Comparison of ENCODE assay signal across 2 fruit fly cellular contexts in the genomic region with DNA sequence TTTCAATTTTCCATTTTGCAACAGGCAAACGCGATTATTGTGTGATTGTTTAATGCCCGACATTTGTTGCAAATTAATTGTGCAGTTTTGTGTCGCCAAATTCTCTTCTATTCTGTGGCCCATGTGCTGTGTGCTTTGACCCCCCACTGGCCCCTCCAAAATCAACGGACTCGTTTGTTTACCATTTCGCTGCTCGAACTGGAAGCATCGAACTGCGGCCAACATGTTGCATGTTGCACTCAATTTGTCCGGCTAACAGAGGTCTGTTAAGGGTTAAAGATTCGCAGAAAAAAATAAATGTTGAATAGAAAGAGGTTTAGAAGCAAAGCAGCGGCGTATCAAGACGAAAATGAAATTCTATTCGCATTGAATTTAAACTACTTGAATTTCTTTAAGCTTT.
A peak's percentile ranks its signal among the peaks of the same experiment; 100 is the strongest.
TF ChIP-seq lines count a peak whose summit lies in the region.

No protein-coding gene starts in this region.

- no peak for TF ChIP-seq CTCF in whole organism, embryonic (GFP tag; optimal IDR thresholded peaks at IDR 0.05; lab: Kevin White, UChicago)

TF ChIP-seq in whole organism, embryonic, 481 proteins besides CTCF, POLR2A, EP300 and RAD21:
- no peak for TF ChIP-seq NC2α (GFP tag; optimal IDR thresholded peaks at IDR 0.05; lab: Kevin White, UChicago)
- no peak for TF ChIP-seq sima (GFP tag; optimal IDR thresholded peaks at IDR 0.05; lab: Kevin White, UChicago)
- TF ChIP-seq CG7745 (tag; optimal IDR thresholded peaks at IDR 0.05; lab: Kevin White, UChicago): no peak
- no peak for TF ChIP-seq kay (GFP tag; optimal IDR thresholded peaks at IDR 0.05; lab: Kevin White, UChicago)
- no peak for TF ChIP-seq CG18619 (GFP tag; optimal IDR thresholded peaks at IDR 0.05; lab: Kevin White, UChicago)
- no peak for TF ChIP-seq CG2129 (GFP tag; IDR thresholded peaks at IDR 0.05; lab: Robert Waterston, UW; ENCODE audit: partially characterized antibody)
- TF ChIP-seq CG12104 (GFP tag; optimal IDR thresholded peaks at IDR 0.05; lab: Kevin White, UChicago): no peak
- no peak for TF ChIP-seq Fer2 (tag; optimal IDR thresholded peaks at IDR 0.05; lab: Kevin White, UChicago)
- no peak for TF ChIP-seq hbn (GFP tag; IDR thresholded peaks at IDR 0.05; lab: Robert Waterston, UW; ENCODE audit: partially characterized antibody)
- TF ChIP-seq sens (GFP tag; lab: Kevin White, UChicago): no peak
- TF ChIP-seq CG2199 (GFP tag; IDR thresholded peaks at IDR 0.05; lab: Robert Waterston, UW): 0 out of 3 replicates have a peak, but pooled peaks have one; percentile 12
- peak; percentile 69; the same call in 1 of the 2 replicates for TF ChIP-seq crol (GFP tag; IDR thresholded peaks at IDR 0.05; lab: Robert Waterston, UW)
- TF ChIP-seq eve (GFP tag; optimal IDR thresholded peaks at IDR 0.05; lab: Kevin White, UChicago): peak in 1 of 2 experiments; percentile 16
- peak; percentile 97 for TF ChIP-seq CG5180 (GFP tag; optimal IDR thresholded peaks at IDR 0.05; lab: Kevin White, UChicago)
- TF ChIP-seq Spps (tag; optimal IDR thresholded peaks at IDR 0.05; lab: Kevin White, UChicago): no peak

TF ChIP-seq in whole organism, prepupa, 60 proteins besides CTCF, POLR2A, EP300 and RAD21:
- TF ChIP-seq CG8632 (GFP tag; optimal IDR thresholded peaks at IDR 0.05; lab: Kevin White, UChicago) (no peak), fkh (GFP tag; optimal IDR thresholded peaks at IDR 0.05; lab: Kevin White, UChicago) (peak; percentile 21)
